Worm (Caenorhabditis elegans) whole organism, L4 larva: Measurements from ENCODE around the gene ari-1.4.

Experiments used
- D1046.2 ChIP-seq: fragments of 200-800 bp; sonication (Bioruptor generic); IDR thresholded peaks from 2 replicates; pipeline ENCODE4 v1.3.6; 2022; ENCODE audit warnings: missing genetic modification characterization, missing compliant biosample characterization
- F26F4.8 ChIP-seq: fragments of 200-800 bp; sonication (Bioruptor generic); conservative IDR thresholded peaks from 2 replicates; pipeline ENCODE4 v1.3.6; 2022; ENCODE audit warnings: missing genetic modification characterization, missing compliant biosample characterization
- F37D6.2 ChIP-seq: sonication (generic microtip); optimal IDR thresholded peaks from 2 replicates; lab custom pipeline; 2016; ENCODE audit warnings: mild to moderate bottlenecking, missing genetic modification characterization, missing compliant biosample characterization
- F44E2.7 ChIP-seq: fragments of 200-800 bp; sonication (Bioruptor generic); IDR thresholded peaks from 2 replicates; pipeline ENCODE4 v2.1.2; 2022; ENCODE audit warnings: missing genetic modification characterization, missing compliant biosample characterization
- R02D3.7 ChIP-seq: fragments of 150-350 bp; sonication (generic microtip); optimal IDR thresholded peaks from 3 replicates; lab custom pipeline; 2014; ENCODE audit warnings: missing biosample characterization, missing genetic modification characterization
- T26A8.4 ChIP-seq: fragments of 200-800 bp; sonication (Bioruptor generic); IDR thresholded peaks from 2 replicates; pipeline ENCODE4 v1.3.6; 2022; ENCODE audit warnings: missing genetic modification characterization, missing compliant biosample characterization
- Y48G9A.11 ChIP-seq: fragments of 200-800 bp; sonication (Bioruptor generic); IDR thresholded peaks from 2 replicates; pipeline ENCODE4 v1.3.6; 2022; ENCODE audit warnings: missing genetic modification reagents, missing genetic modification characterization, missing compliant biosample characterization
- Y5F2A.4 ChIP-seq: fragments of 200-800 bp; sonication (Bioruptor generic); optimal IDR thresholded peaks from 2 replicates; lab custom pipeline; 2018; ENCODE audit warnings: mild to moderate bottlenecking, missing genetic modification characterization, missing compliant biosample characterization
- Y75B8A.6 ChIP-seq: fragments of 200-800 bp; sonication (Bioruptor generic); IDR thresholded peaks from 2 replicates; pipeline ENCODE4 v1.3.6; 2022; ENCODE audit warnings: missing genetic modification reagents, missing genetic modification characterization, missing compliant biosample characterization
- aha-1 ChIP-seq: fragments of 150-350 bp; peaks from one replicate; lab custom pipeline; 2014; ENCODE audit warnings: missing biosample characterization, missing genetic modification characterization
- ama-1 ChIP-seq: fragments of 150-350 bp; optimal IDR thresholded peaks from 2 replicates; lab custom pipeline; 2014; ENCODE audit warnings: inconsistent platforms, mixed read lengths
- arid-1 ChIP-seq: fragments of 200-800 bp; sonication (Bioruptor generic); conservative IDR thresholded peaks from 2 replicates; pipeline ENCODE4 v1.3.6; 2022; ENCODE audit warnings: missing genetic modification reagents, missing genetic modification characterization, missing compliant biosample characterization
- attf-4 ChIP-seq: sonication (generic microtip); optimal IDR thresholded peaks from 3 replicates; lab custom pipeline; 2017; ENCODE audit warnings: missing biosample characterization, missing genetic modification characterization
- ceh-44 ChIP-seq: fragments of 200-800 bp; sonication (Bioruptor generic); IDR thresholded peaks from 2 replicates; pipeline ENCODE4 v1.3.6; 2022; ENCODE audit warnings: missing genetic modification reagents, missing genetic modification characterization, missing compliant biosample characterization
- ceh-62 ChIP-seq: sonication (generic microtip); optimal IDR thresholded peaks from 2 replicates; lab custom pipeline; 2017; ENCODE audit warnings: missing biosample characterization, missing genetic modification characterization
- ces-1 ChIP-seq: fragments of 150-350 bp; sonication (generic microtip); optimal IDR thresholded peaks from 4 replicates; lab custom pipeline; 2014; ENCODE audit warnings: missing biosample characterization, missing genetic modification reagents, missing genetic modification characterization
- cey-2 ChIP-seq: sonication (generic microtip); optimal IDR thresholded peaks from 3 replicates; lab custom pipeline; 2017; ENCODE audit warnings: missing genetic modification characterization, mild to moderate bottlenecking, missing compliant biosample characterization, antibody characterized with exemption, borderline replicate concordance; ENCODE audit not compliant: insufficient read depth
- daf-19 ChIP-seq: fragments of 200-800 bp; sonication (Bioruptor generic); conservative IDR thresholded peaks from 2 replicates; pipeline ENCODE4 v1.3.6; 2022; ENCODE audit warnings: missing genetic modification characterization, missing compliant biosample characterization
- daf-8 ChIP-seq: fragments of 200-800 bp; sonication (Bioruptor generic); IDR thresholded peaks from 2 replicates; pipeline ENCODE4 v1.3.6; 2022; ENCODE audit warnings: missing genetic modification characterization, missing compliant biosample characterization
- dmd-6 ChIP-seq: fragments of 200-800 bp; sonication (Bioruptor generic); IDR thresholded peaks from 2 replicates; pipeline ENCODE4 v1.3.6; 2022; ENCODE audit warnings: missing genetic modification reagents, missing genetic modification characterization, missing compliant biosample characterization
- dmd-8 ChIP-seq: fragments of 200-800 bp; sonication (Bioruptor generic); IDR thresholded peaks from 2 replicates; pipeline ENCODE4 v1.3.6; 2022; ENCODE audit warnings: missing genetic modification characterization, missing compliant biosample characterization
- duxl-1 ChIP-seq: sonication (generic microtip); optimal IDR thresholded peaks from 2 replicates; lab custom pipeline; 2016; ENCODE audit warnings: mild to moderate bottlenecking, missing genetic modification characterization, moderate library complexity, missing compliant biosample characterization; ENCODE audit not compliant: poor library complexity
- dve-1 ChIP-seq: sonication (generic microtip); optimal IDR thresholded peaks from 2 replicates; lab custom pipeline; 2017; ENCODE audit warnings: antibody characterized with exemption, mild to moderate bottlenecking, missing genetic modification characterization, missing compliant biosample characterization; ENCODE audit not compliant: insufficient read depth
- egl-27 ChIP-seq: sonication (generic microtip); optimal IDR thresholded peaks from 3 replicates; lab custom pipeline; 2017; ENCODE audit warnings: missing biosample characterization, missing genetic modification reagents, missing genetic modification characterization
- fos-1 ChIP-seq: fragments of 150-350 bp; optimal IDR thresholded peaks from 2 replicates; lab custom pipeline; 2014; ENCODE audit warnings: missing biosample characterization, missing genetic modification characterization
- gei-8 ChIP-seq: fragments of 200-800 bp; sonication (Bioruptor generic); optimal IDR thresholded peaks from 2 replicates; lab custom pipeline; 2018; ENCODE audit warnings: mild to moderate bottlenecking, missing genetic modification characterization, missing compliant biosample characterization
- hlh-11 ChIP-seq: fragments of 200-800 bp; sonication (Bioruptor generic); optimal IDR thresholded peaks from 2 replicates; lab custom pipeline; 2018; ENCODE audit warnings: mild to moderate bottlenecking, missing genetic modification characterization, missing compliant biosample characterization
- lin-1 ChIP-seq: fragments of 200-800 bp; sonication (Bioruptor generic); IDR thresholded peaks from 2 replicates; pipeline ENCODE4 v1.3.6; 2022; ENCODE audit warnings: missing genetic modification reagents, missing genetic modification characterization, missing compliant biosample characterization
- lin-13 ChIP-seq: fragments of 150-350 bp; optimal IDR thresholded peaks from 2 replicates; lab custom pipeline; 2014; ENCODE audit warnings: missing biosample characterization, missing genetic modification reagents, missing genetic modification characterization
- lin-29 ChIP-seq: fragments of 200-800 bp; sonication (Bioruptor generic); IDR thresholded peaks from 2 replicates; pipeline ENCODE4 v1.3.6; 2022; ENCODE audit warnings: missing genetic modification reagents, missing genetic modification characterization, missing compliant biosample characterization
- lin-38 ChIP-seq: fragments of 200-800 bp; sonication (Bioruptor generic); IDR thresholded peaks from 2 replicates; pipeline ENCODE4 v1.3.6; 2022; ENCODE audit warnings: missing genetic modification reagents, missing genetic modification characterization, missing compliant biosample characterization
- lir-3 ChIP-seq: sonication (generic microtip); optimal IDR thresholded peaks from 2 replicates; lab custom pipeline; 2016; ENCODE audit warnings: mild to moderate bottlenecking, missing genetic modification characterization, missing compliant biosample characterization
- mep-1 ChIP-seq: fragments of 150-350 bp; sonication (generic microtip); optimal IDR thresholded peaks from 3 replicates; lab custom pipeline; 2014; ENCODE audit warnings: missing biosample characterization, missing genetic modification characterization
- mes-2 ChIP-seq: sonication (generic microtip); optimal IDR thresholded peaks from 2 replicates; lab custom pipeline; 2016; ENCODE audit warnings: missing genotype, mild to moderate bottlenecking, missing genetic modification characterization, missing compliant biosample characterization; ENCODE audit not compliant: poor library complexity, severe bottlenecking
- mxl-3 ChIP-seq: fragments of 200-800 bp; sonication (Bioruptor generic); optimal IDR thresholded peaks from 2 replicates; lab custom pipeline; 2018; ENCODE audit warnings: mild to moderate bottlenecking, missing genetic modification characterization, missing compliant biosample characterization
- nhr-10 ChIP-seq: fragments of 150-350 bp; optimal IDR thresholded peaks from 2 replicates; lab custom pipeline; 2014; ENCODE audit warnings: missing biosample characterization, missing genetic modification characterization
- nhr-111 ChIP-seq: fragments of 200-800 bp; sonication (Bioruptor generic); optimal IDR thresholded peaks from 2 replicates; lab custom pipeline; 2018; ENCODE audit warnings: mild to moderate bottlenecking, missing genetic modification characterization, missing compliant biosample characterization
- nhr-237 ChIP-seq: sonication (generic microtip); optimal IDR thresholded peaks from 2 replicates; lab custom pipeline; 2017; ENCODE audit warnings: missing biosample characterization, missing genetic modification characterization
- nhr-48 ChIP-seq: sonication (generic microtip); optimal IDR thresholded peaks from 2 replicates; lab custom pipeline; 2016; ENCODE audit warnings: mild to moderate bottlenecking, missing genetic modification characterization, missing compliant biosample characterization
- nhr-76 ChIP-seq: fragments of 150-350 bp; optimal IDR thresholded peaks from 2 replicates; lab custom pipeline; 2014; ENCODE audit warnings: missing biosample characterization, missing genetic modification characterization
- pha-4 ChIP-seq, 2 experiments: fragments of 150-350 bp in 1 of 2; fragments of 200-800 bp in 1 of 2; sonication (Bioruptor generic) in 1 of 2; IDR thresholded peaks in 1 of 2; optimal IDR thresholded peaks in 1 of 2; 2 replicates each; pipeline versions ENCODE4 v1.3.6 to Lab custom; 2014 to 2022; ENCODE audit warnings: missing genetic modification characterization in 2 of 2, missing genetic modification reagents in 2 of 2, missing biosample characterization in 1 of 2, missing compliant biosample characterization in 1 of 2
- saeg-2 ChIP-seq: fragments of 200-800 bp; sonication (Bioruptor generic); IDR thresholded peaks from 2 replicates; pipeline ENCODE4 v1.3.6; 2022; ENCODE audit warnings: missing genetic modification reagents, missing genetic modification characterization, missing compliant biosample characterization
- set-16 ChIP-seq: fragments of 200-800 bp; sonication (Bioruptor generic); IDR thresholded peaks from 2 replicates; pipeline ENCODE4 v1.3.6; 2022; ENCODE audit warnings: missing genetic modification reagents, missing genetic modification characterization, missing compliant biosample characterization
- skn-1 ChIP-seq: fragments of 150-350 bp; optimal IDR thresholded peaks from 2 replicates; lab custom pipeline; 2014; ENCODE audit warnings: missing biosample characterization, missing genetic modification characterization
- spr-1 ChIP-seq: sonication (generic microtip); optimal IDR thresholded peaks from 2 replicates; lab custom pipeline; 2016; ENCODE audit warnings: mild to moderate bottlenecking, missing genetic modification characterization, missing compliant biosample characterization
- spr-3 ChIP-seq: fragments of 200-800 bp; sonication (Bioruptor generic); optimal IDR thresholded peaks from 2 replicates; lab custom pipeline; 2018; ENCODE audit warnings: mild to moderate bottlenecking, missing genetic modification characterization, missing compliant biosample characterization
- tag-97 ChIP-seq: fragments of 200-800 bp; sonication (Bioruptor generic); IDR thresholded peaks from 2 replicates; pipeline ENCODE4 v1.3.6; 2022; ENCODE audit warnings: missing genetic modification characterization, missing compliant biosample characterization
- unc-130 ChIP-seq: sonication (generic microtip); optimal IDR thresholded peaks from 2 replicates; lab custom pipeline; 2016; ENCODE audit warnings: missing genetic modification reagents, missing genetic modification characterization, missing compliant biosample characterization
- unc-39 ChIP-seq: sonication (generic microtip); optimal IDR thresholded peaks from 2 replicates; lab custom pipeline; 2017; ENCODE audit warnings: missing biosample characterization, missing genetic modification characterization
- zip-11 ChIP-seq: fragments of 200-800 bp; sonication (Bioruptor generic); IDR thresholded peaks from 2 replicates; pipeline ENCODE4 v1.3.6; 2022; ENCODE audit warnings: missing genetic modification characterization, missing compliant biosample characterization
- zip-2 ChIP-seq: fragments of 150-350 bp; optimal IDR thresholded peaks from 2 replicates; lab custom pipeline; 2014; ENCODE audit warnings: missing biosample characterization, missing genetic modification characterization

ari-1.4 gene

DNA sequence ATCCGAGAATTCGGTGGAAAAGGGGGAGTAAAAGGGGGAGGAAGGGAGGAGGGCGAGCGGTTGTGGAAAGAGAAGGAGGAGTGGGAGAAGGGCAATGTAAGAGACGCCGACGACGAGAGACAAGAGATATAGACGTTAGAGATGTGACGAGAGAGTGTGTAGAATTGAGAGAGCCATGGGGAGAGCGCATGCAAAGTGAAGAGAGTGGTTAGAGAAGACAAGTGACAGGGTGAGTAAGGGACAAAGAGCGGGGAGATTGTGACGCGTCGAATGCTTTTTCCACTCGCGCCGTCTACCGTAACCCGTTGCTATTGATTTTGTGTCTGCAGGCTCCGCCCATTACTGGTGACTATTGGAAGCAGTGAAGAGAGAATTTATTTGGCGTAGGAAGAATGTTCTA lies 42.4 kb upstream of the ari-1.4 start (continued):
- TF ChIP-seq nhr-237 (no peak), ceh-44 (GFP tag; lab: Robert Waterston, UW) (no peak), nhr-10 (no peak), lin-1 (GFP tag; lab: Robert Waterston, UW) (no peak), dmd-8 (GFP tag; lab: Robert Waterston, UW) (no peak), ceh-62 (tag; lab: Kevin White, UChicago) (no peak), F44E2.7 (GFP tag; lab: Robert Waterston, UW) (no peak), nhr-111 (GFP tag; lab: Kevin White, UChicago) (no peak), mxl-3 (GFP tag; lab: Kevin White, UChicago) (no peak), gei-8 (GFP tag; lab: Kevin White, UChicago) (no peak), duxl-1 (peak; percentile 98), unc-39 (tag; lab: Kevin White, UChicago) (no peak), lir-3 (tag; lab: Kevin White, UChicago) (no peak), dmd-6 (GFP tag; lab: Robert Waterston, UW) (no peak), set-16 (no peak; the same call in 1 of the 2 replicates), arid-1 (GFP tag; lab: Robert Waterston, UW) (0 out of 2 replicates have a peak, but pooled peaks have one; percentile 25), nhr-76 (tag; lab: Kevin White, UChicago) (no peak), F26F4.8 (GFP tag; lab: Robert Waterston, UW) (no peak), Y75B8A.6 (GFP tag; lab: Robert Waterston, UW) (no peak), aha-1 (tag; lab: Kevin White, UChicago) (no peak), spr-1 (tag; lab: Kevin White, UChicago) (peak; percentile 67), Y48G9A.11 (no peak), Y5F2A.4 (no peak), tag-97 (GFP tag; lab: Robert Waterston, UW) (no peak), lin-38 (GFP tag; lab: Robert Waterston, UW) (peak; percentile 56; the same call in 1 of the 2 replicates), mes-2 (tag; lab: Kevin White, UChicago) (no peak), nhr-48 (tag; lab: Kevin White, UChicago) (peak; percentile 80), spr-3 (GFP tag; lab: Kevin White, UChicago) (no peak), ama-1 (lab: Kevin White, UChicago) (no peak), F37D6.2 (tag; lab: Kevin White, UChicago) (peak; percentile 49), saeg-2 (0 out of 2 replicates have a peak, but pooled peaks have one; percentile 50), unc-130 (GFP tag; lab: Kevin White, UChicago) (no peak), cey-2 (tag; lab: Kevin White, UChicago) (no peak), hlh-11 (tag; lab: Kevin White, UChicago) (no peak), ces-1 (no peak), attf-4 (tag; lab: Kevin White, UChicago) (no peak), mep-1 (tag; lab: Kevin White, UChicago) (peak; percentile 80), T26A8.4 (no peak), daf-8 (no peak), egl-27 (tag; lab: Kevin White, UChicago) (no peak), zip-11 (no peak), daf-19 (GFP tag; lab: Robert Waterston, UW) (no peak), zip-2 (no peak), lin-13 (no peak), D1046.2 (GFP tag; lab: Robert Waterston, UW) (no peak), skn-1 (tag; lab: Kevin White, UChicago) (no peak), lin-29 (GFP tag; lab: Robert Waterston, UW) (no peak; the same call in none of the 2 replicates), dve-1 (tag; lab: Kevin White, UChicago) (peak; percentile 78), R02D3.7 (tag; lab: Kevin White, UChicago) (no peak), pha-4 (GFP tag; IDR thresholded peaks at IDR 0.05; lab: Robert Waterston, UW) (peak; percentile 56; the same call in 1 of the 2 replicates), pha-4 (tag; optimal IDR thresholded peaks at IDR 0.05; lab: Kevin White, UChicago) (no peak), fos-1 (tag; lab: Kevin White, UChicago) (no peak)
